Fruit fly (Drosophila melanogaster) whole organism, embryonic: ENCODE measurements around the gene Fnta.

Source experiments
- Atf3 ChIP-seq: fragments of 200-800 bp; sonication (Bioruptor generic); optimal IDR thresholded peaks from 3 replicates; lab custom pipeline; 2016; ENCODE audit warnings: missing biosample characterization, missing genetic modification characterization
- B-H1 ChIP-seq: fragments of 200-800 bp; sonication (Bioruptor generic); IDR thresholded peaks from 3 replicates; pipeline ENCODE4 v1.3.6; 2022; ENCODE audit warnings: missing biosample characterization, missing genetic modification characterization
- CG10147 ChIP-seq: fragments of 200-800 bp; sonication (Bioruptor generic); optimal IDR thresholded peaks from 2 replicates; lab custom pipeline; 2019; ENCODE audit warnings: missing biosample characterization, mild to moderate bottlenecking, missing genetic modification characterization, moderate library complexity
- CG10209 ChIP-seq: fragments of 200-800 bp; sonication (Bioruptor generic); optimal IDR thresholded peaks from 3 replicates; lab custom pipeline; 2017; ENCODE audit warnings: missing biosample characterization, mild to moderate bottlenecking, missing genetic modification characterization, missing genetic modification reagents
- CG11504 ChIP-seq: fragments of 200-800 bp; sonication (Bioruptor generic); optimal IDR thresholded peaks from 3 replicates; lab custom pipeline; 2019; ENCODE audit warnings: missing biosample characterization, mild to moderate bottlenecking, missing genetic modification characterization, moderate library complexity
- CG11723 ChIP-seq: fragments of 200-800 bp; sonication (Bioruptor generic); optimal IDR thresholded peaks from 2 replicates; lab custom pipeline; 2017; ENCODE audit warnings: missing biosample characterization, mild to moderate bottlenecking, missing genetic modification characterization
- CG1233 ChIP-seq: fragments of 200-800 bp; sonication (Bioruptor generic); optimal IDR thresholded peaks from 4 replicates; lab custom pipeline; 2018; ENCODE audit warnings: missing biosample characterization, mild to moderate bottlenecking, missing genetic modification characterization
- CG12769 ChIP-seq: fragments of 200-800 bp; sonication (Bioruptor generic); optimal IDR thresholded peaks from 2 replicates; lab custom pipeline; 2019; ENCODE audit warnings: missing biosample characterization, mild to moderate bottlenecking, missing genetic modification characterization, moderate library complexity
- CG14965 ChIP-seq: fragments of 200-800 bp; sonication (Bioruptor generic); optimal IDR thresholded peaks from 2 replicates; lab custom pipeline; 2016; ENCODE audit warnings: missing biosample characterization, missing genetic modification characterization, borderline replicate concordance
- CG1602 ChIP-seq: fragments of 200-800 bp; sonication (Bioruptor generic); optimal IDR thresholded peaks from 3 replicates; lab custom pipeline; 2016; ENCODE audit warnings: missing biosample characterization, missing genetic modification characterization
- CG18764 ChIP-seq: fragments of 200-800 bp; sonication (Bioruptor generic); optimal IDR thresholded peaks from 3 replicates; lab custom pipeline; 2016; ENCODE audit warnings: missing biosample characterization, missing genetic modification characterization
- CG2116 ChIP-seq: fragments of 200-800 bp; sonication (Bioruptor generic); optimal IDR thresholded peaks from 3 replicates; lab custom pipeline; 2018; ENCODE audit warnings: missing biosample characterization, mild to moderate bottlenecking, missing genetic modification characterization
- CG4707 ChIP-seq: fragments of 200-800 bp; sonication (Bioruptor generic); optimal IDR thresholded peaks from 2 replicates; lab custom pipeline; 2018; ENCODE audit warnings: missing biosample characterization, mild to moderate bottlenecking, missing genetic modification characterization, moderate library complexity
- CG4820 ChIP-seq: fragments of 200-800 bp; sonication (Bioruptor generic); optimal IDR thresholded peaks from 3 replicates; lab custom pipeline; 2016; ENCODE audit warnings: missing biosample characterization, missing genetic modification characterization
- CG6272 ChIP-seq: fragments of 200-800 bp; sonication (Bioruptor generic); IDR thresholded peaks from 2 replicates; pipeline ENCODE4 v1.3.6; 2022; ENCODE audit warnings: missing biosample characterization, missing genetic modification characterization
- CG8290 ChIP-seq, 3 experiments: fragments of 200-800 bp; sonication (Bioruptor generic); optimal IDR thresholded peaks; 2 replicates each; lab custom pipeline; 2016 to 2019; ENCODE audit warnings: missing biosample characterization in 3 of 3, missing genetic modification characterization in 3 of 3, mild to moderate bottlenecking in 2 of 3, moderate library complexity in 1 of 3
- CG8359 ChIP-seq: fragments of 200-800 bp; sonication (Bioruptor generic); optimal IDR thresholded peaks from 2 replicates; lab custom pipeline; 2017; ENCODE audit warnings: missing biosample characterization, mild to moderate bottlenecking, missing genetic modification characterization, borderline replicate concordance
- CG9437 ChIP-seq: fragments of 200-800 bp; sonication (Bioruptor generic); optimal IDR thresholded peaks from 2 replicates; lab custom pipeline; 2018; ENCODE audit warnings: missing biosample characterization, mild to moderate bottlenecking, missing genetic modification characterization
- D19A ChIP-seq: fragments of 200-800 bp; optimal IDR thresholded peaks from 3 replicates; lab custom pipeline; 2019; ENCODE audit warnings: missing biosample characterization, mild to moderate bottlenecking, missing genetic modification characterization, moderate library complexity
- Dbx ChIP-seq: fragments of 200-800 bp; sonication (Bioruptor generic); IDR thresholded peaks from 3 replicates; pipeline ENCODE4 v1.3.6; 2022; ENCODE audit warnings: missing biosample characterization, missing genetic modification characterization
- E2f2 ChIP-seq: fragments of 200-800 bp; sonication (Bioruptor generic); IDR thresholded peaks from 2 replicates; pipeline ENCODE4 v1.3.6; 2022; ENCODE audit warnings: missing biosample characterization, missing genetic modification characterization
- GATAe ChIP-seq: fragments of 200-800 bp; sonication (Bioruptor generic); conservative IDR thresholded peaks from 2 replicates; pipeline ENCODE4 v1.3.6; 2022; ENCODE audit warnings: missing biosample characterization, missing genetic modification characterization
- H2.0 ChIP-seq: fragments of 200-800 bp; sonication (Bioruptor generic); IDR thresholded peaks from 2 replicates; pipeline ENCODE4 v1.3.6; 2022; ENCODE audit warnings: missing biosample characterization, missing genetic modification characterization
- Oli ChIP-seq: fragments of 200-800 bp; sonication (Bioruptor generic); optimal IDR thresholded peaks from 2 replicates; lab custom pipeline; 2018; ENCODE audit warnings: missing biosample characterization, mild to moderate bottlenecking, missing genetic modification characterization, moderate library complexity
- Trl ChIP-seq, 3 experiments: fragments of >200 bp in 2 of 3; fragments of 200-800 bp in 1 of 3; sonication (Bioruptor generic) in 1 of 3; optimal IDR thresholded peaks; 2 replicates in 1 of 3; 3 replicates in 2 of 3; lab custom pipeline; 2016 to 2017; ENCODE audit warnings: missing biosample characterization in 1 of 3, missing genetic modification characterization in 1 of 3
- Xbp1 ChIP-seq: fragments of 200-800 bp; sonication (Bioruptor generic); optimal IDR thresholded peaks from 3 replicates; lab custom pipeline; 2016; ENCODE audit warnings: missing biosample characterization, mild to moderate bottlenecking, missing genetic modification characterization
- ac ChIP-seq: fragments of 200-800 bp; sonication (Bioruptor generic); optimal IDR thresholded peaks from 3 replicates; lab custom pipeline; 2017; ENCODE audit warnings: missing biosample characterization, mild to moderate bottlenecking, missing genetic modification characterization
- ash1 ChIP-seq: fragments of 200-800 bp; sonication (Bioruptor generic); optimal IDR thresholded peaks from 2 replicates; lab custom pipeline; 2018; ENCODE audit warnings: missing biosample characterization, mild to moderate bottlenecking, missing genetic modification characterization
- az2 ChIP-seq: fragments of 200-800 bp; sonication (Bioruptor generic); optimal IDR thresholded peaks from 3 replicates; lab custom pipeline; 2016; ENCODE audit warnings: missing biosample characterization, missing genetic modification characterization
- bab2 ChIP-seq: fragments of 200-800 bp; sonication (Bioruptor generic); optimal IDR thresholded peaks from 2 replicates; lab custom pipeline; 2016; ENCODE audit warnings: missing biosample characterization, missing genetic modification characterization
- bbx ChIP-seq: fragments of 200-800 bp; sonication (Bioruptor generic); IDR thresholded peaks from 2 replicates; pipeline ENCODE4 v1.3.6; 2022; ENCODE audit warnings: missing biosample characterization, missing genetic modification characterization; ENCODE audit not compliant: partially characterized antibody
- dmrt11E ChIP-seq: fragments of 200-800 bp; sonication (Bioruptor generic); optimal IDR thresholded peaks from 3 replicates; lab custom pipeline; 2018; ENCODE audit warnings: missing biosample characterization, mild to moderate bottlenecking, missing genetic modification characterization, moderate library complexity
- ewg ChIP-seq: fragments of 200-800 bp; sonication (Bioruptor generic); optimal IDR thresholded peaks from 3 replicates; lab custom pipeline; 2017; ENCODE audit warnings: mild to moderate bottlenecking, missing biosample characterization, missing genetic modification reagents, missing genetic modification characterization
- grn ChIP-seq: fragments of 200-800 bp; sonication (Bioruptor generic); optimal IDR thresholded peaks from 3 replicates; lab custom pipeline; 2017; ENCODE audit warnings: missing biosample characterization, missing genetic modification characterization
- hb ChIP-seq: fragments of 200-800 bp; sonication (Bioruptor generic); IDR thresholded peaks from 3 replicates; pipeline ENCODE4 v1.3.6; 2022; ENCODE audit warnings: missing biosample characterization, missing genetic modification characterization; ENCODE audit not compliant: partially characterized antibody
- her ChIP-seq: fragments of 200-800 bp; sonication (Bioruptor generic); optimal IDR thresholded peaks from 2 replicates; lab custom pipeline; 2016; ENCODE audit warnings: missing biosample characterization, missing genetic modification characterization
- lola ChIP-seq, 3 experiments: fragments of >200 bp in 2 of 3; fragments of 200-800 bp in 1 of 3; sonication (Bioruptor generic) in 1 of 3; optimal IDR thresholded peaks; 2 replicates each; lab custom pipeline; 2017 to 2019; ENCODE audit warnings: missing biosample characterization in 3 of 3, missing genetic modification characterization in 3 of 3, mild to moderate bottlenecking in 1 of 3, moderate library complexity in 1 of 3
- mam ChIP-seq: fragments of 200-800 bp; sonication (Bioruptor generic); optimal IDR thresholded peaks from 3 replicates; lab custom pipeline; 2016; ENCODE audit warnings: missing biosample characterization, missing genetic modification characterization
- nerfin-1 ChIP-seq: fragments of 200-800 bp; sonication (Bioruptor generic); optimal IDR thresholded peaks from 3 replicates; lab custom pipeline; 2019; ENCODE audit warnings: missing biosample characterization, mild to moderate bottlenecking, missing genetic modification characterization, moderate library complexity
- nmo ChIP-seq: fragments of 200-800 bp; sonication (Bioruptor generic); optimal IDR thresholded peaks from 2 replicates; lab custom pipeline; 2018; ENCODE audit warnings: missing biosample characterization, mild to moderate bottlenecking, missing genetic modification characterization, moderate library complexity
- otp ChIP-seq: fragments of 200-800 bp; sonication (Bioruptor generic); IDR thresholded peaks from 3 replicates; pipeline ENCODE4, ENCODE4 v1.3.6; 2022; ENCODE audit warnings: missing biosample characterization, missing genetic modification characterization
- p53 ChIP-seq: fragments of 200-800 bp; sonication (Bioruptor generic); optimal IDR thresholded peaks from 2 replicates; lab custom pipeline; 2016; ENCODE audit warnings: missing biosample characterization, missing genetic modification characterization
- pho ChIP-seq: fragments of 200-800 bp; sonication (Bioruptor generic); optimal IDR thresholded peaks from 2 replicates; lab custom pipeline; 2016; ENCODE audit warnings: missing biosample characterization, missing genetic modification characterization
- sens-2 ChIP-seq: fragments of 200-800 bp; sonication (Bioruptor generic); IDR thresholded peaks from 2 replicates; pipeline ENCODE4 v1.3.6; 2022; ENCODE audit warnings: missing biosample characterization, missing genetic modification characterization
- seq ChIP-seq: fragments of 200-800 bp; sonication (Bioruptor generic); IDR thresholded peaks from 2 replicates; pipeline ENCODE4 v1.3.6; 2022; ENCODE audit warnings: missing biosample characterization, missing genetic modification characterization
- shn ChIP-seq: fragments of 200-800 bp; sonication (Bioruptor generic); optimal IDR thresholded peaks from 3 replicates; lab custom pipeline; 2016; ENCODE audit warnings: missing biosample characterization, missing genetic modification characterization
- sima ChIP-seq: fragments of 200-800 bp; sonication (Bioruptor generic); optimal IDR thresholded peaks from 2 replicates; lab custom pipeline; 2016; ENCODE audit warnings: missing biosample characterization, missing genetic modification characterization
- tap ChIP-seq: fragments of 200-800 bp; optimal IDR thresholded peaks from 3 replicates; lab custom pipeline; 2019; ENCODE audit warnings: missing biosample characterization, mild to moderate bottlenecking, missing genetic modification characterization, moderate library complexity
- tgo ChIP-seq: fragments of 200-800 bp; sonication (Bioruptor generic); IDR thresholded peaks from 3 replicates; pipeline ENCODE4 v1.3.6; 2022; ENCODE audit warnings: missing biosample characterization, missing genetic modification characterization

The Fnta gene

DNA sequence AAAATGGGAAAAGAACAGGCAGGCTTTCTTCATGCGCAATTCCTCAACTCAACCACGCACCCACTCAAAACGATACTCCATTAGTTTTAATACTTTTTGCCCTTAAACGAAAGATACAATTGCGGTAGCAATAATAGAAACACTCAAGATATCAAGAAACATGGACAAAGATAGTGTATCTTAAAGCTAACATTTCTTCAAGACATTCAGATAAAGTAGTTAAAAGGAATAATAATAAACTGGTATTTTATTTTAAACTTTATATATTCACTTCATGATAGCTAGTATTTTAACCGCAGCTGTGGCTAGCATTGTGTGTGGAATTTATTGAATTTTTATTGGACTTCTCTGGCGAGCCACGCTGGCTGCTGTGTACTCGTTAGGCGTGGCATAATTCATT is 25.6 kb upstream of the Fnta start (continued):
- no peak for TF ChIP-seq sima (GFP tag; lab: Kevin White, UChicago)
- peak; percentile 52 for TF ChIP-seq B-H1 (GFP tag; lab: Robert Waterston, UW)
- TF ChIP-seq ash1 (GFP tag; lab: Kevin White, UChicago), result no peak
- peak; percentile 51 for TF ChIP-seq nmo (GFP tag; lab: Kevin White, UChicago)
- TF ChIP-seq her (GFP tag; lab: Kevin White, UChicago), result no peak
- 0 out of 2 replicates have a peak, but pooled peaks have one; percentile 29 for TF ChIP-seq CG6272 (GFP tag; lab: Robert Waterston, UW)
- TF ChIP-seq Dbx, result 0 out of 3 replicates have a peak, but pooled peaks have one; percentile 29
- no peak for TF ChIP-seq hb (GFP tag; lab: Robert Waterston, UW)
- no peak for TF ChIP-seq CG2116 (GFP tag; lab: Kevin White, UChicago)
- 0 out of 2 replicates have a peak, but pooled peaks have one; percentile 16 for TF ChIP-seq seq (GFP tag; lab: Robert Waterston, UW)
- TF ChIP-seq lola (GFP tag; optimal IDR thresholded peaks at IDR 0.05; lab: Kevin White, UChicago), result peak in 1 of 3 experiments; percentile 68
- TF ChIP-seq CG10209, result peak; percentile 43
- no peak for TF ChIP-seq CG8290 (GFP tag; optimal IDR thresholded peaks at IDR 0.05; lab: Kevin White, UChicago)
- peak in 1 of 2 experiments; percentile 54 for TF ChIP-seq CG8290 (tag; optimal IDR thresholded peaks at IDR 0.05; lab: Kevin White, UChicago)
- peak; percentile 33 for TF ChIP-seq CG18764 (GFP tag; lab: Kevin White, UChicago)
- peak; percentile 76 for TF ChIP-seq Oli (tag; lab: Kevin White, UChicago)
- TF ChIP-seq CG11723 (GFP tag; lab: Kevin White, UChicago), result no peak
- no peak for TF ChIP-seq pho
- TF ChIP-seq CG1233, result peak; percentile 64
- TF ChIP-seq sens-2 (GFP tag; lab: Robert Waterston, UW), result peak; percentile 53; the same call in 1 of the 2 replicates
- peak; percentile 50 for TF ChIP-seq CG9437 (GFP tag; lab: Kevin White, UChicago)
- peak; percentile 6 for TF ChIP-seq CG4820
- peak; percentile 33 for TF ChIP-seq CG8359 (GFP tag; lab: Kevin White, UChicago)
- TF ChIP-seq GATAe (GFP tag; lab: Robert Waterston, UW), result no peak
- TF ChIP-seq nerfin-1, result peak; percentile 44
- no peak for TF ChIP-seq bbx (GFP tag; lab: Robert Waterston, UW)
- TF ChIP-seq Xbp1 (GFP tag; lab: Kevin White, UChicago), result peak; percentile 50
- no peak for TF ChIP-seq Trl (optimal IDR thresholded peaks at IDR 0.05; lab: Kevin White, UChicago)
- peak; percentile 26 for TF ChIP-seq Trl (GFP tag; optimal IDR thresholded peaks at IDR 0.05; lab: Kevin White, UChicago)
- no peak for TF ChIP-seq ac (GFP tag; lab: Kevin White, UChicago)
- TF ChIP-seq bab2 (GFP tag; lab: Kevin White, UChicago), result no peak
- no peak for TF ChIP-seq grn
- no peak for TF ChIP-seq Atf3 (GFP tag; lab: Kevin White, UChicago)
- peak; percentile 39 for TF ChIP-seq CG10147 (GFP tag; lab: Kevin White, UChicago)
- TF ChIP-seq tgo (GFP tag; lab: Robert Waterston, UW), result peak; percentile 30; the same call in 1 of the 3 replicates
- TF ChIP-seq H2.0 (GFP tag; lab: Robert Waterston, UW), result peak; percentile 4; the same call in 1 of the 2 replicates
- TF ChIP-seq ewg, result peak; percentile 23
- TF ChIP-seq mam (GFP tag; lab: Kevin White, UChicago), result peak; percentile 19
- peak; percentile 39 for TF ChIP-seq CG4707 (GFP tag; lab: Kevin White, UChicago)
- peak; percentile 66 for TF ChIP-seq dmrt11E (tag; lab: Kevin White, UChicago)
- TF ChIP-seq otp (GFP tag; lab: Robert Waterston, UW), result peak; percentile 65; the same call in 2 of the 3 replicates
- TF ChIP-seq CG12769 (tag; lab: Kevin White, UChicago), result peak; percentile 53
- TF ChIP-seq az2 (GFP tag; lab: Kevin White, UChicago), result peak; percentile 60
- no peak for TF ChIP-seq shn
- peak; percentile 84 for TF ChIP-seq tap (tag; lab: Kevin White, UChicago)
- peak; percentile 73 for TF ChIP-seq CG11504 (tag; lab: Kevin White, UChicago)
- peak; percentile 49 for TF ChIP-seq CG1602 (GFP tag; lab: Kevin White, UChicago)
- TF ChIP-seq D19A, result peak; percentile 50
- peak; percentile 38; the same call in 1 of the 2 replicates for TF ChIP-seq E2f2 (GFP tag; lab: Robert Waterston, UW)
- TF ChIP-seq p53 (GFP tag; lab: Kevin White, UChicago), result no peak
- no peak for TF ChIP-seq CG14965 (GFP tag; lab: Kevin White, UChicago)
